Fruit fly (Drosophila melanogaster) whole organism, embryonic: Measurements from ENCODE around the gene Sgs5.

Experiments used
- Blimp-1 ChIP-seq: fragments of 200-800 bp; sonication (Bioruptor generic); optimal IDR thresholded peaks from 3 replicates; lab custom pipeline; 2018; ENCODE audit warnings: missing biosample characterization, missing genetic modification characterization, mild to moderate bottlenecking, moderate library complexity, missing genetic modification reagents
- CG12942 ChIP-seq: fragments of 200-800 bp; sonication (Bioruptor generic); optimal IDR thresholded peaks from 3 replicates; lab custom pipeline; 2016; ENCODE audit warnings: missing biosample characterization, missing genetic modification characterization
- CG13287 ChIP-seq: fragments of 200-800 bp; sonication (Bioruptor generic); IDR thresholded peaks from 2 replicates; pipeline ENCODE4 v1.3.6; 2022; ENCODE audit warnings: missing biosample characterization, missing genetic modification characterization; ENCODE audit not compliant: partially characterized antibody
- CG14860 ChIP-seq: fragments of 200-800 bp; sonication (Bioruptor generic); IDR thresholded peaks from 3 replicates; pipeline ENCODE4 v1.3.6; 2022; ENCODE audit warnings: missing biosample characterization, missing genetic modification characterization; ENCODE audit not compliant: partially characterized antibody
- CG16813 ChIP-seq: fragments of 200-800 bp; sonication (Bioruptor generic); IDR thresholded peaks from 3 replicates; pipeline ENCODE4 v1.3.6; 2022; ENCODE audit warnings: missing biosample characterization, missing genetic modification characterization; ENCODE audit not compliant: partially characterized antibody
- CG18011 ChIP-seq: fragments of 200-800 bp; sonication (Bioruptor generic); optimal IDR thresholded peaks from 2 replicates; lab custom pipeline; 2017; ENCODE audit warnings: missing biosample characterization, missing genetic modification characterization, mild to moderate bottlenecking, moderate library complexity, missing genotype
- CG31365 ChIP-seq: fragments of 200-800 bp; sonication (Bioruptor generic); optimal IDR thresholded peaks from 2 replicates; lab custom pipeline; 2018; ENCODE audit warnings: missing biosample characterization, mild to moderate bottlenecking, missing genetic modification characterization
- CG31388 ChIP-seq: fragments of 200-800 bp; sonication (Bioruptor generic); optimal IDR thresholded peaks from 2 replicates; lab custom pipeline; 2016; ENCODE audit warnings: missing biosample characterization, missing genetic modification characterization
- CG31441 ChIP-seq: fragments of 200-800 bp; sonication (Bioruptor generic); IDR thresholded peaks from 2 replicates; pipeline ENCODE4 v1.3.6; 2022; ENCODE audit warnings: missing biosample characterization, missing genetic modification characterization
- CG4328 ChIP-seq: fragments of 200-800 bp; sonication (Bioruptor generic); optimal IDR thresholded peaks from 3 replicates; lab custom pipeline; 2017; ENCODE audit warnings: missing biosample characterization, missing genetic modification reagents, missing genetic modification characterization
- CG7271 ChIP-seq: fragments of 200-800 bp; sonication (Bioruptor generic); optimal IDR thresholded peaks from 2 replicates; lab custom pipeline; 2018; ENCODE audit warnings: missing biosample characterization, mild to moderate bottlenecking, missing genetic modification characterization, moderate library complexity
- CG7839 ChIP-seq: fragments of 200-800 bp; sonication (Bioruptor generic); optimal IDR thresholded peaks from 3 replicates; lab custom pipeline; 2018; ENCODE audit warnings: missing biosample characterization, mild to moderate bottlenecking, missing genetic modification characterization, moderate library complexity
- CG9215 ChIP-seq: fragments of 200-800 bp; sonication (Bioruptor generic); IDR thresholded peaks from 2 replicates; pipeline ENCODE4 v1.3.6; 2022; ENCODE audit warnings: missing biosample characterization, missing genetic modification characterization
- CTCF ChIP-seq: fragments of 200-800 bp; sonication (Bioruptor generic); optimal IDR thresholded peaks from 2 replicates; lab custom pipeline; 2017; ENCODE audit warnings: missing biosample characterization, mild to moderate bottlenecking, missing genetic modification characterization, moderate library complexity
- D19B ChIP-seq: fragments of 200-800 bp; sonication (Bioruptor generic); optimal IDR thresholded peaks from 2 replicates; lab custom pipeline; 2017; ENCODE audit warnings: missing biosample characterization, mild to moderate bottlenecking, missing genetic modification characterization
- Dll ChIP-seq: fragments of 200-800 bp; sonication (Bioruptor generic); IDR thresholded peaks from 4 replicates; pipeline ENCODE4 v1.3.6; 2022; ENCODE audit warnings: missing biosample characterization, missing genetic modification characterization; ENCODE audit not compliant: partially characterized antibody
- Drgx ChIP-seq: fragments of 200-800 bp; sonication (Bioruptor generic); IDR thresholded peaks from 2 replicates; pipeline ENCODE4 v1.3.6; 2022; ENCODE audit warnings: missing biosample characterization, missing genetic modification characterization
- Eip74EF ChIP-seq, 2 experiments: fragments of 200-800 bp in 1 of 2; fragments of >200 bp in 1 of 2; sonication (Bioruptor generic) in 1 of 2; optimal IDR thresholded peaks; 2 replicates each; lab custom pipeline; 2017 to 2019; ENCODE audit warnings: missing biosample characterization in 2 of 2, missing genetic modification characterization in 2 of 2, mild to moderate bottlenecking in 1 of 2, moderate library complexity in 1 of 2
- HmgD ChIP-seq: fragments of 200-800 bp; sonication (Bioruptor generic); optimal IDR thresholded peaks from 3 replicates; lab custom pipeline; 2016; ENCODE audit warnings: missing biosample characterization, missing genetic modification characterization
- Hr51 ChIP-seq, 2 experiments: fragments of 200-800 bp; sonication (Bioruptor generic); optimal IDR thresholded peaks; 2 replicates in 1 of 2; 3 replicates in 1 of 2; lab custom pipeline; 2016 to 2018; ENCODE audit warnings: missing biosample characterization in 2 of 2, missing genetic modification characterization in 2 of 2, mild to moderate bottlenecking in 1 of 2, moderate library complexity in 1 of 2
- MESR4 ChIP-seq: fragments of 200-800 bp; sonication (Bioruptor generic); optimal IDR thresholded peaks from 2 replicates; lab custom pipeline; 2018; ENCODE audit warnings: missing biosample characterization, mild to moderate bottlenecking, missing genetic modification characterization, moderate library complexity
- Opbp ChIP-seq: fragments of 200-800 bp; sonication (Bioruptor generic); IDR thresholded peaks from 3 replicates; pipeline ENCODE4 v1.3.6; 2022; ENCODE audit warnings: missing biosample characterization, missing genetic modification characterization; ENCODE audit not compliant: partially characterized antibody
- Stat92E ChIP-seq, 3 experiments: fragments of >200 bp in 2 of 3; fragments of 200-800 bp in 1 of 3; sonication (Bioruptor generic) in 1 of 3; optimal IDR thresholded peaks; 2 replicates each; lab custom pipeline; 2017 to 2019; ENCODE audit warnings: missing biosample characterization in 3 of 3, missing genetic modification characterization in 3 of 3, mild to moderate bottlenecking in 1 of 3, moderate library complexity in 1 of 3
- aop ChIP-seq: fragments of 200-800 bp; sonication (Bioruptor generic); IDR thresholded peaks from 2 replicates; pipeline ENCODE4 v1.3.6; 2022; ENCODE audit warnings: missing biosample characterization, missing genetic modification characterization
- cas ChIP-seq: fragments of 200-800 bp; sonication (Bioruptor generic); IDR thresholded peaks from 2 replicates; pipeline ENCODE4 v1.3.6; 2022; ENCODE audit warnings: missing biosample characterization, missing genetic modification characterization
- cg ChIP-seq: fragments of 200-800 bp; sonication (Bioruptor generic); optimal IDR thresholded peaks from 3 replicates; lab custom pipeline; 2019; ENCODE audit warnings: missing biosample characterization, mild to moderate bottlenecking, missing genetic modification characterization, moderate library complexity
- cwo ChIP-seq: fragments of 200-800 bp; sonication (Bioruptor generic); optimal IDR thresholded peaks from 3 replicates; lab custom pipeline; 2017; ENCODE audit warnings: missing biosample characterization, missing genetic modification characterization, mild to moderate bottlenecking, moderate library complexity, missing genetic modification reagents
- eyg ChIP-seq: fragments of 200-800 bp; sonication (Bioruptor generic); optimal IDR thresholded peaks from 3 replicates; lab custom pipeline; 2016; ENCODE audit warnings: missing biosample characterization, missing genetic modification characterization
- ftz-f1 ChIP-seq: fragments of 200-800 bp; sonication (Bioruptor generic); optimal IDR thresholded peaks from 2 replicates; lab custom pipeline; 2016; ENCODE audit warnings: missing biosample characterization, missing genetic modification characterization
- gce ChIP-seq: fragments of 200-800 bp; sonication (Bioruptor generic); IDR thresholded peaks from 3 replicates; pipeline ENCODE4 v1.3.6; 2022; ENCODE audit warnings: missing biosample characterization, missing genetic modification characterization
- hbn ChIP-seq: fragments of 200-800 bp; sonication (Bioruptor generic); IDR thresholded peaks from 2 replicates; pipeline ENCODE4 v1.3.6; 2022; ENCODE audit warnings: missing biosample characterization, missing genetic modification characterization; ENCODE audit not compliant: partially characterized antibody
- inv ChIP-seq: fragments of 200-800 bp; sonication (Bioruptor generic); IDR thresholded peaks from 2 replicates; pipeline ENCODE4 v1.3.6; 2022; ENCODE audit warnings: missing biosample characterization, missing genetic modification characterization; ENCODE audit not compliant: partially characterized antibody
- kni ChIP-seq: fragments of 200-800 bp; sonication (Bioruptor generic); optimal IDR thresholded peaks from 3 replicates; lab custom pipeline; 2017; ENCODE audit warnings: mild to moderate bottlenecking, missing biosample characterization, missing genetic modification reagents, missing genetic modification characterization
- knrl ChIP-seq: fragments of 200-800 bp; sonication (Bioruptor generic); IDR thresholded peaks from 3 replicates; pipeline ENCODE4 v1.3.6; 2022; ENCODE audit warnings: missing biosample characterization, missing genetic modification characterization; ENCODE audit not compliant: partially characterized antibody
- nerfin-1 ChIP-seq: fragments of 200-800 bp; sonication (Bioruptor generic); optimal IDR thresholded peaks from 3 replicates; lab custom pipeline; 2019; ENCODE audit warnings: missing biosample characterization, mild to moderate bottlenecking, missing genetic modification characterization, moderate library complexity
- pb ChIP-seq: fragments of 200-800 bp; sonication (Bioruptor generic); optimal IDR thresholded peaks from 3 replicates; lab custom pipeline; 2016; ENCODE audit warnings: missing biosample characterization, missing genetic modification characterization
- peb ChIP-seq: fragments of 200-800 bp; sonication (Bioruptor generic); IDR thresholded peaks from 2 replicates; pipeline ENCODE4 v1.3.6; 2022; ENCODE audit warnings: missing biosample characterization, missing genetic modification characterization
- pnt ChIP-seq: fragments of 200-800 bp; sonication (Bioruptor generic); optimal IDR thresholded peaks from 3 replicates; lab custom pipeline; 2016; ENCODE audit warnings: missing biosample characterization, missing genetic modification characterization
- so ChIP-seq: fragments of 200-800 bp; sonication (Bioruptor generic); IDR thresholded peaks from 3 replicates; pipeline ENCODE4 v1.3.6; 2022; ENCODE audit warnings: missing biosample characterization, missing genetic modification characterization
- tio ChIP-seq: fragments of 200-800 bp; sonication (Bioruptor generic); optimal IDR thresholded peaks from 2 replicates; lab custom pipeline; 2017; ENCODE audit warnings: missing biosample characterization, missing genetic modification characterization, inconsistent platforms
- trem ChIP-seq: fragments of 200-800 bp; optimal IDR thresholded peaks from 3 replicates; lab custom pipeline; 2019; ENCODE audit warnings: missing biosample characterization, mild to moderate bottlenecking, missing genetic modification characterization, moderate library complexity
- z ChIP-seq: fragments of 200-800 bp; sonication (Bioruptor generic); IDR thresholded peaks from 3 replicates; pipeline ENCODE4 v1.3.6; 2022; ENCODE audit warnings: missing biosample characterization, missing genetic modification characterization
- zen2 ChIP-seq: fragments of 200-800 bp; sonication (Bioruptor generic); IDR thresholded peaks from 3 replicates; pipeline ENCODE4 v1.3.6; 2022; ENCODE audit warnings: missing biosample characterization, missing genetic modification characterization; ENCODE audit not compliant: partially characterized antibody

Sgs5 gene

DNA sequence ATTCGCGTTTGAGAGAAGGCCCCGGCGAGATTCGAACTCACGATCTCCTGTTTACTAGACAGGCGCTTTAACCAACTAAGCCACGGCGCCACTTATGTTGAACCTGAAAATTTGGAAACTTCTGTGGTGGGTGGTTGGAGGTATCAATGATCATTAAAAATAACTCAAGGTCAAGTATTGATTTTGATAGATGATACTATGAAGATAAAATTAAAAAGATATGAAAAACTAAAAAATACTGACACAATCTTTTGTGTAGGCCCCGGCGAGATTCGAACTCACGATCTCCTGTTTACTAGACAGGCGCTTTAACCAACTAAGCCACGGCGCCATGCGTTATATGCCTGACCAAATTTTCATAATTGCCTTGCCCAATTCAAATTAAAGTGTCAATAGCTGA lies 29.4 kb downstream of the Sgs5 start (continued):
- TF ChIP-seq Dll = peak; percentile 61; the same call in 3 of the 4 replicates
- TF ChIP-seq Eip74EF (GFP tag; optimal IDR thresholded peaks at IDR 0.05; lab: Kevin White, UChicago) = peak in 1 of 2 experiments; percentile 11
- TF ChIP-seq CG9215 (GFP tag; lab: Robert Waterston, UW) = no peak
- TF ChIP-seq zen2 (GFP tag; lab: Robert Waterston, UW) = 0 out of 3 replicates have a peak, but pooled peaks have one; percentile 37
- TF ChIP-seq CG4328 (GFP tag; lab: Kevin White, UChicago) = peak; percentile 0
- peak; percentile 84; the same call in 2 of the 3 replicates for TF ChIP-seq so
- no peak for TF ChIP-seq D19B
- peak; percentile 78; the same call in 2 of the 3 replicates for TF ChIP-seq Opbp
- TF ChIP-seq CG16813 = peak; percentile 85
- TF ChIP-seq CG13287 (GFP tag; lab: Robert Waterston, UW) = peak; percentile 55; the same call in 1 of the 2 replicates
- peak; percentile 24; the same call in 1 of the 2 replicates for TF ChIP-seq hbn (GFP tag; lab: Robert Waterston, UW)
- TF ChIP-seq ftz-f1 (GFP tag; lab: Kevin White, UChicago) = peak; percentile 31
- no peak for TF ChIP-seq pb (GFP tag; lab: Kevin White, UChicago)
- TF ChIP-seq CG14860 = peak; percentile 68
- TF ChIP-seq Stat92E (GFP tag; optimal IDR thresholded peaks at IDR 0.05; lab: Kevin White, UChicago) = peak in 1 of 3 experiments; percentile 54
- TF ChIP-seq Drgx = no peak
- 0 out of 2 replicates have a peak, but pooled peaks have one; percentile 21 for TF ChIP-seq aop (GFP tag; lab: Robert Waterston, UW)
- TF ChIP-seq, all 482 proteins: peak for 38

DNA sequence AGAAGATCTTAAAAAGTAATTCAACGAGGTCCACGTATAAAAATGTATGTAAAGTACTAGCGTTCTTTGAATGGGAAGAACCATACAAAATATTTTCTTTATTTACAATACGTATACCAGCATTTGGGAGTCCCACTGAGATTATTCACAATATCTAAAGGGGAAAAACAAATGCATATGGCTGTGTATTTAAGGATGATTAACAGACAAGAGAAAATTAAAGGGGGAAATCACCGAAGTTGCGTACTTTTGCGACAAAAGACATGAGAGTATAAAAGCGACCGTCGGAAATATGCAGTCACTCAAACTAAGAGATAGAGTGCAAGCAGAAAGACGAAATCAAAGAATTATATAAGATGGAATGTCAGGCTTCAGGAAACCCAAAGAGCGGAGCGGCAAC lies 29.8 kb downstream of the Sgs5 start, which contains the start of gene AttD:
AttD (plus strand) TSS at position 301 of the 400 bp plus-strand sequence.
- no peak for TF ChIP-seq CTCF (GFP tag; lab: Kevin White, UChicago)
- TF ChIP-seq tio (GFP tag; lab: Kevin White, UChicago) = no peak
- no peak for TF ChIP-seq trem (tag; lab: Kevin White, UChicago)
- no peak for TF ChIP-seq cwo
- no peak for TF ChIP-seq knrl
- TF ChIP-seq MESR4 (GFP tag; lab: Kevin White, UChicago) = no peak
- no peak for TF ChIP-seq cg
- TF ChIP-seq CG31365 (tag; lab: Kevin White, UChicago) = no peak
- no peak for TF ChIP-seq kni (GFP tag; lab: Kevin White, UChicago)
- no peak for TF ChIP-seq nerfin-1 (tag; lab: Kevin White, UChicago)
- TF ChIP-seq Hr51 (GFP tag; optimal IDR thresholded peaks at IDR 0.05; lab: Kevin White, UChicago) = no peak
- TF ChIP-seq CG7271 = no peak
- TF ChIP-seq z = no peak

DNA sequence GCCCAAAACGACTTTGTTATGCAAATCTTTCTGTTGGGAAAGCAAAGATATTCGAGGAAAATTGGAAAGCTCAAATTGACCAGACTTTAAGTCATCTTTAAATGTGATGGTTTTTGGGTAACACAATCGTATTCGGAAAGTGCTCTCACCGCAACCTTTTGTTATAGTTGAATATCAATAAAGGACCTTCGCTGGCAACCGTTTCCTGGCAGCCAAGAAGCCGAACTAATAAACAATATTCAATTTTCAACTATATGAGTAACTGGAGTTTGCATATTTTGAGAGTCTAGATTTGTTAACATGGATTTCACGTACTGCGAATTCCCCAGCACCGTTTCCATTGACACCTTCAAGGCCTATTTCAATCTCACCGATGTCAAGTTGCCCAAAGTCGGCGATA lies 31.7 kb downstream of the Sgs5 start, which contains the start of gene CG14325:
CG14325 (plus strand) TSS at position 301 of the 400 bp plus-strand sequence.
- TF ChIP-seq HmgD (GFP tag; lab: Kevin White, UChicago) (no peak), cas (no peak), inv (GFP tag; lab: Robert Waterston, UW) (no peak), so (no peak), pnt (GFP tag; lab: Kevin White, UChicago) (no peak), peb (no peak), CG16813 (no peak), eyg (GFP tag; lab: Kevin White, UChicago) (no peak), CG18011 (GFP tag; lab: Kevin White, UChicago) (no peak), Blimp-1 (GFP tag; lab: Kevin White, UChicago) (no peak), gce (GFP tag; lab: Robert Waterston, UW) (no peak), CG7839 (no peak), CG31388 (no peak), CG31441 (GFP tag; lab: Robert Waterston, UW) (no peak), CG12942 (GFP tag; lab: Kevin White, UChicago) (no peak)
- TF ChIP-seq, all 482 proteins: peak for 0
